Worm (Caenorhabditis elegans) whole organism, L2 larva: ENCODE results near the gene arv-1.

Experiments used
- lsy-2 ChIP-seq, 2 experiments: fragments of 150-350 bp in 1 of 2; sonication (generic microtip) in 1 of 2; optimal IDR thresholded peaks; 2 replicates each; lab custom pipeline; 2014 to 2017; ENCODE audit warnings: missing biosample characterization in 2 of 2, missing genetic modification characterization in 2 of 2
- mbf-1 ChIP-seq: sonication (generic microtip); optimal IDR thresholded peaks from 2 replicates; lab custom pipeline; 2017; ENCODE audit warnings: missing biosample characterization, missing genetic modification characterization
- mdl-1 ChIP-seq, 2 experiments: fragments of 150-350 bp in 1 of 2; sonication (generic microtip) in 1 of 2; optimal IDR thresholded peaks; 2 replicates each; lab custom pipeline; 2017; ENCODE audit warnings: missing biosample characterization in 2 of 2, missing genetic modification characterization in 2 of 2
- nhr-10 ChIP-seq: sonication (generic microtip); optimal IDR thresholded peaks from 2 replicates; lab custom pipeline; 2017; ENCODE audit warnings: missing biosample characterization, missing genetic modification characterization
- nhr-237 ChIP-seq: fragments of 150-350 bp; optimal IDR thresholded peaks from 2 replicates; lab custom pipeline; 2014; ENCODE audit warnings: missing biosample characterization, missing genetic modification characterization
- nhr-6 ChIP-seq: fragments of 150-350 bp; optimal IDR thresholded peaks from 2 replicates; lab custom pipeline; 2014; ENCODE audit warnings: missing biosample characterization, missing genetic modification characterization
- skn-1 ChIP-seq: sonication (generic microtip); optimal IDR thresholded peaks from 2 replicates; lab custom pipeline; 2017; ENCODE audit warnings: missing biosample characterization, missing genetic modification characterization
- sma-3 ChIP-seq: sonication (generic microtip); optimal IDR thresholded peaks from 2 replicates; lab custom pipeline; 2016; ENCODE audit warnings: missing genetic modification reagents, missing genetic modification characterization, missing compliant biosample characterization
- unc-62 ChIP-seq: fragments of 150-350 bp; optimal IDR thresholded peaks from 2 replicates; lab custom pipeline; 2014; ENCODE audit warnings: missing biosample characterization, missing genetic modification reagents, missing genetic modification characterization

DNA sequence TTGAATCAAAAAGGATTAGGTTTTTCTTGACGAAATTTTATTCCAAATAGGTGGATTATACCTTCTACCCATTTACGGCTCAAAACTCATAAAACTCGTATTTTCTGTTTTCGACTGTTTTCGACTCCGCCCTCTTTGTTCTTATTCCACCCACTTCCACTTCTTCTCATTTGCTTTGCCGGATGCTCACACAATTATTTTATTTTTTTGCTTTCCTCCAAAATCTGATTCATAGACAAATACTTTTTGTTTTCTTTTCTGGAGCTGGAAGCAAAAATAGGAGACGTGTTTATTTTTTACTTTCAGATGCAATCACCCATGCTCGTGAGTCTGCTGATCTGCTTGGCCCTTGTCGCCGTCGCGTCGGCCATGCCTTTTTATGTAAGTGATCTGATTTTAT lies 45.5 kb downstream of the arv-1 start, which contains the start of gene nlp-63:
- TF ChIP-seq unc-62 (GFP tag; lab: Kevin White, UChicago) = no peak
- TF ChIP-seq sma-3 (GFP tag; lab: Kevin White, UChicago) = no peak
- TF ChIP-seq mdl-1 (tag; optimal IDR thresholded peaks at IDR 0.05; lab: Kevin White, UChicago) = no peak
- no peak for TF ChIP-seq nhr-10 (tag; lab: Kevin White, UChicago)
- TF ChIP-seq nhr-6 = no peak
- TF ChIP-seq lsy-2 (tag; optimal IDR thresholded peaks at IDR 0.05; lab: Kevin White, UChicago) = no peak
- TF ChIP-seq skn-1 (tag; lab: Kevin White, UChicago) = no peak
- TF ChIP-seq mbf-1 (tag; lab: Kevin White, UChicago) = no peak
- no peak for TF ChIP-seq nhr-237 (tag; lab: Kevin White, UChicago)
